Worm (Caenorhabditis elegans) whole organism, mixed stage, embryonic: ENCODE results near the gene F01D4.5.

Experiments used
- blmp-1 ChIP-seq: fragments of 150-350 bp; optimal IDR thresholded peaks from 2 replicates; lab custom pipeline; 2014; ENCODE audit warnings: missing biosample characterization, missing genetic modification characterization
- ceh-83 ChIP-seq: fragments of 200-800 bp; sonication (Bioruptor generic); optimal IDR thresholded peaks from 2 replicates; lab custom pipeline; 2018; ENCODE audit warnings: mild to moderate bottlenecking, missing genetic modification characterization, missing compliant biosample characterization
- elt-3 ChIP-seq: fragments of 150-350 bp; optimal IDR thresholded peaks from 2 replicates; lab custom pipeline; 2014; ENCODE audit warnings: missing biosample characterization, missing genetic modification characterization
- lin-32 ChIP-seq: fragments of 200-800 bp; sonication (Bioruptor generic); optimal IDR thresholded peaks from 2 replicates; lab custom pipeline; 2018; ENCODE audit warnings: mild to moderate bottlenecking, missing genetic modification characterization, missing compliant biosample characterization
- mep-1 ChIP-seq: fragments of 150-350 bp; optimal IDR thresholded peaks from 2 replicates; lab custom pipeline; 2017; ENCODE audit warnings: missing biosample characterization, missing genetic modification reagents, missing genetic modification characterization, inconsistent platforms
- nhr-12 ChIP-seq: fragments of 150-350 bp; optimal IDR thresholded peaks from 2 replicates; lab custom pipeline; 2014; ENCODE audit warnings: missing biosample characterization, missing genetic modification characterization
- nhr-2 ChIP-seq: fragments of 150-350 bp; optimal IDR thresholded peaks from 2 replicates; lab custom pipeline; 2014; ENCODE audit warnings: missing biosample characterization, missing genetic modification characterization
- nhr-28 ChIP-seq: fragments of 150-350 bp; optimal IDR thresholded peaks from 2 replicates; lab custom pipeline; 2014; ENCODE audit warnings: missing biosample characterization, missing genetic modification characterization
- nhr-76 ChIP-seq: sonication (generic microtip); optimal IDR thresholded peaks from 2 replicates; lab custom pipeline; 2017; ENCODE audit warnings: missing biosample characterization, missing genetic modification characterization
- unc-39 ChIP-seq: fragments of 150-350 bp; optimal IDR thresholded peaks from 2 replicates; lab custom pipeline; 2014; ENCODE audit warnings: missing biosample characterization, missing genetic modification characterization
- unc-62 ChIP-seq: fragments of 150-350 bp; optimal IDR thresholded peaks from 2 replicates; lab custom pipeline; 2014; ENCODE audit warnings: missing biosample characterization, missing genetic modification reagents, missing genetic modification characterization
- ztf-11 ChIP-seq: fragments of 150-350 bp; optimal IDR thresholded peaks from 2 replicates; lab custom pipeline; 2014; ENCODE audit warnings: missing biosample characterization, missing genetic modification characterization

- TF ChIP-seq ceh-83 (GFP tag; lab: Kevin White, UChicago) (no peak), unc-39 (tag; lab: Kevin White, UChicago) (no peak), nhr-12 (no peak), blmp-1 (tag; lab: Kevin White, UChicago) (no peak), elt-3 (tag; lab: Kevin White, UChicago) (no peak), nhr-28 (tag; lab: Kevin White, UChicago) (no peak), ztf-11 (tag; lab: Kevin White, UChicago) (no peak), nhr-76 (tag; lab: Kevin White, UChicago) (no peak), mep-1 (tag; lab: Kevin White, UChicago) (no peak), unc-62 (no peak), lin-32 (GFP tag; lab: Kevin White, UChicago) (no peak), nhr-2 (tag; lab: Kevin White, UChicago) (no peak)
These were observed 6.0 kb upstream of the F01D4.5 start for ce11 chrIV:10489409-10489808.
